Fruit fly (Drosophila melanogaster) whole organism, embryonic: ENCODE data around the gene sad.

Experiments used
- Bteb2 ChIP-seq: fragments of 200-800 bp; sonication (Bioruptor generic); optimal IDR thresholded peaks from 2 replicates; lab custom pipeline; 2016; ENCODE audit warnings: missing biosample characterization, missing genetic modification characterization
- CG10959 ChIP-seq: fragments of 200-800 bp; sonication (Bioruptor generic); IDR thresholded peaks from 2 replicates; pipeline ENCODE4 v1.3.6; 2022; ENCODE audit warnings: missing biosample characterization, missing genetic modification characterization
- CG11093 ChIP-seq: fragments of 200-800 bp; sonication (Bioruptor generic); IDR thresholded peaks from 3 replicates; pipeline ENCODE4 v1.3.6; 2022; ENCODE audit warnings: missing biosample characterization, missing genetic modification characterization
- CG13775 ChIP-seq: fragments of 200-800 bp; sonication (Bioruptor generic); optimal IDR thresholded peaks from 3 replicates; lab custom pipeline; 2017; ENCODE audit warnings: missing biosample characterization, mild to moderate bottlenecking, missing genetic modification characterization
- CG1529 ChIP-seq: fragments of 200-800 bp; sonication (Bioruptor generic); optimal IDR thresholded peaks from 3 replicates; lab custom pipeline; 2018; ENCODE audit warnings: missing biosample characterization, missing genetic modification characterization
- CG2116 ChIP-seq: fragments of 200-800 bp; sonication (Bioruptor generic); optimal IDR thresholded peaks from 3 replicates; lab custom pipeline; 2018; ENCODE audit warnings: missing biosample characterization, mild to moderate bottlenecking, missing genetic modification characterization
- CG2875 ChIP-seq: fragments of 200-800 bp; sonication (Bioruptor generic); optimal IDR thresholded peaks from 2 replicates; lab custom pipeline; 2017; ENCODE audit warnings: missing biosample characterization, mild to moderate bottlenecking, missing genetic modification characterization, missing genetic modification reagents
- CG33213 ChIP-seq: fragments of 200-800 bp; sonication (Bioruptor generic); optimal IDR thresholded peaks from 3 replicates; lab custom pipeline; 2016; ENCODE audit warnings: missing biosample characterization, missing genetic modification characterization
- CG4328 ChIP-seq: fragments of 200-800 bp; sonication (Bioruptor generic); optimal IDR thresholded peaks from 3 replicates; lab custom pipeline; 2017; ENCODE audit warnings: missing biosample characterization, missing genetic modification reagents, missing genetic modification characterization
- CG43689 ChIP-seq: fragments of 200-800 bp; sonication (Bioruptor generic); IDR thresholded peaks from 2 replicates; pipeline ENCODE4 v1.3.6; 2022; ENCODE audit warnings: missing biosample characterization, missing genetic modification characterization
- CG6689 ChIP-seq: fragments of 200-800 bp; sonication (Bioruptor generic); IDR thresholded peaks from 2 replicates; pipeline ENCODE4 v1.3.6; 2022; ENCODE audit warnings: missing biosample characterization, missing genetic modification characterization
- CG7839 ChIP-seq: fragments of 200-800 bp; sonication (Bioruptor generic); optimal IDR thresholded peaks from 3 replicates; lab custom pipeline; 2018; ENCODE audit warnings: missing biosample characterization, mild to moderate bottlenecking, missing genetic modification characterization, moderate library complexity
- CG7963 ChIP-seq: fragments of 200-800 bp; sonication (Bioruptor generic); IDR thresholded peaks from 3 replicates; pipeline ENCODE4 v1.3.6; 2022; ENCODE audit warnings: missing biosample characterization, missing genetic modification characterization; ENCODE audit not compliant: partially characterized antibody
- CG8089 ChIP-seq: fragments of 200-800 bp; sonication (Bioruptor generic); optimal IDR thresholded peaks from 3 replicates; lab custom pipeline; 2016; ENCODE audit warnings: missing biosample characterization, missing genetic modification characterization
- CG9609 ChIP-seq: fragments of 200-800 bp; sonication (Bioruptor generic); optimal IDR thresholded peaks from 3 replicates; lab custom pipeline; 2016; ENCODE audit warnings: missing biosample characterization, missing genetic modification characterization
- CHES-1-like ChIP-seq: fragments of 200-800 bp; sonication (Bioruptor generic); optimal IDR thresholded peaks from 2 replicates; lab custom pipeline; 2016; ENCODE audit warnings: missing biosample characterization, missing genetic modification characterization
- CoRest ChIP-seq: fragments of 200-800 bp; sonication (Bioruptor generic); optimal IDR thresholded peaks from 3 replicates; lab custom pipeline; 2018; ENCODE audit warnings: missing biosample characterization, mild to moderate bottlenecking, missing genetic modification characterization, moderate library complexity
- Dad ChIP-seq: fragments of 200-800 bp; sonication (Bioruptor generic); optimal IDR thresholded peaks from 3 replicates; lab custom pipeline; 2016; ENCODE audit warnings: missing biosample characterization, missing genetic modification characterization
- Drgx ChIP-seq: fragments of 200-800 bp; sonication (Bioruptor generic); IDR thresholded peaks from 2 replicates; pipeline ENCODE4 v1.3.6; 2022; ENCODE audit warnings: missing biosample characterization, missing genetic modification characterization
- E2f2 ChIP-seq: fragments of 200-800 bp; sonication (Bioruptor generic); IDR thresholded peaks from 2 replicates; pipeline ENCODE4 v1.3.6; 2022; ENCODE audit warnings: missing biosample characterization, missing genetic modification characterization
- H2.0 ChIP-seq: fragments of 200-800 bp; sonication (Bioruptor generic); IDR thresholded peaks from 2 replicates; pipeline ENCODE4 v1.3.6; 2022; ENCODE audit warnings: missing biosample characterization, missing genetic modification characterization
- HLH4C ChIP-seq: fragments of 200-800 bp; sonication (Bioruptor generic); IDR thresholded peaks from 3 replicates; pipeline ENCODE4 v1.3.6; 2022; ENCODE audit warnings: missing biosample characterization, missing genetic modification characterization; ENCODE audit not compliant: partially characterized antibody
- HLH54F ChIP-seq: fragments of 200-800 bp; sonication (Bioruptor generic); optimal IDR thresholded peaks from 3 replicates; lab custom pipeline; 2016; ENCODE audit warnings: missing biosample characterization, missing genetic modification characterization
- Hmr ChIP-seq: fragments of 200-800 bp; sonication (Bioruptor generic); optimal IDR thresholded peaks from 3 replicates; lab custom pipeline; 2017; ENCODE audit warnings: mild to moderate bottlenecking, missing biosample characterization, missing genetic modification reagents, missing genetic modification characterization
- Lhr ChIP-seq: fragments of 200-800 bp; sonication (Bioruptor generic); optimal IDR thresholded peaks from 3 replicates; lab custom pipeline; 2017; ENCODE audit warnings: mild to moderate bottlenecking, missing biosample characterization, missing genetic modification reagents, missing genetic modification characterization
- NFAT ChIP-seq: fragments of 200-800 bp; sonication (Bioruptor generic); IDR thresholded peaks from 2 replicates; pipeline ENCODE4 v1.3.6; 2022; ENCODE audit warnings: missing biosample characterization, missing genetic modification characterization
- bab2 ChIP-seq: fragments of 200-800 bp; sonication (Bioruptor generic); optimal IDR thresholded peaks from 2 replicates; lab custom pipeline; 2016; ENCODE audit warnings: missing biosample characterization, missing genetic modification characterization
- btn ChIP-seq: fragments of 200-800 bp; sonication (Bioruptor generic); optimal IDR thresholded peaks from 2 replicates; lab custom pipeline; 2016; ENCODE audit warnings: missing biosample characterization, missing genetic modification characterization
- chif ChIP-seq, 2 experiments: fragments of 200-800 bp; sonication (Bioruptor generic); optimal IDR thresholded peaks; 3 replicates each; lab custom pipeline; 2016; ENCODE audit warnings: missing biosample characterization in 2 of 2, missing genetic modification characterization in 2 of 2
- chn ChIP-seq: fragments of 200-800 bp; sonication (Bioruptor generic); optimal IDR thresholded peaks from 2 replicates; lab custom pipeline; 2016; ENCODE audit warnings: missing biosample characterization, missing genetic modification characterization
- corto ChIP-seq: fragments of 200-800 bp; sonication (Bioruptor generic); optimal IDR thresholded peaks from 2 replicates; lab custom pipeline; 2016; ENCODE audit warnings: missing biosample characterization, mild to moderate bottlenecking, missing genetic modification characterization, moderate library complexity
- crc ChIP-seq: fragments of 200-800 bp; sonication (Bioruptor generic); optimal IDR thresholded peaks from 2 replicates; lab custom pipeline; 2016; ENCODE audit warnings: missing biosample characterization, missing genetic modification characterization
- danr ChIP-seq: fragments of 200-800 bp; sonication (Bioruptor generic); IDR thresholded peaks from 2 replicates; pipeline ENCODE4 v1.3.6; 2022; ENCODE audit warnings: missing biosample characterization, missing genetic modification characterization
- gcm ChIP-seq: fragments of 200-800 bp; sonication (Bioruptor generic); optimal IDR thresholded peaks from 2 replicates; lab custom pipeline; 2019; ENCODE audit warnings: missing biosample characterization, mild to moderate bottlenecking, missing genetic modification characterization, moderate library complexity
- h ChIP-seq: fragments of >200 bp; optimal IDR thresholded peaks from 2 replicates; lab custom pipeline; 2017
- klu ChIP-seq: fragments of 200-800 bp; sonication (Bioruptor generic); IDR thresholded peaks from 2 replicates; pipeline ENCODE4 v1.3.6; 2022; ENCODE audit warnings: missing biosample characterization, missing genetic modification characterization
- lmd ChIP-seq: fragments of 200-800 bp; sonication (Bioruptor generic); IDR thresholded peaks from 2 replicates; pipeline ENCODE4 v1.3.6; 2022; ENCODE audit warnings: missing biosample characterization, missing genetic modification characterization
- maf-S ChIP-seq: fragments of 200-800 bp; sonication (Bioruptor generic); optimal IDR thresholded peaks from 2 replicates; lab custom pipeline; 2016; ENCODE audit warnings: missing biosample characterization, missing genetic modification characterization
- mam ChIP-seq: fragments of 200-800 bp; sonication (Bioruptor generic); optimal IDR thresholded peaks from 3 replicates; lab custom pipeline; 2016; ENCODE audit warnings: missing biosample characterization, missing genetic modification characterization
- mirr ChIP-seq: fragments of 200-800 bp; sonication (Bioruptor generic); optimal IDR thresholded peaks from 3 replicates; lab custom pipeline; 2018; ENCODE audit warnings: missing biosample characterization, mild to moderate bottlenecking, missing genetic modification characterization
- nerfin-1 ChIP-seq: fragments of 200-800 bp; sonication (Bioruptor generic); optimal IDR thresholded peaks from 3 replicates; lab custom pipeline; 2019; ENCODE audit warnings: missing biosample characterization, mild to moderate bottlenecking, missing genetic modification characterization, moderate library complexity
- pita ChIP-seq: fragments of 200-800 bp; sonication (Bioruptor generic); optimal IDR thresholded peaks from 2 replicates; lab custom pipeline; 2017; ENCODE audit warnings: missing biosample characterization, mild to moderate bottlenecking, missing genetic modification characterization
- pros ChIP-seq: fragments of 200-800 bp; sonication (Bioruptor generic); optimal IDR thresholded peaks from 3 replicates; lab custom pipeline; 2019; ENCODE audit warnings: missing biosample characterization, mild to moderate bottlenecking, missing genetic modification characterization, moderate library complexity
- sr ChIP-seq: fragments of 200-800 bp; sonication (Bioruptor generic); IDR thresholded peaks from 3 replicates; pipeline ENCODE4 v1.3.6; 2022; ENCODE audit warnings: missing biosample characterization, missing genetic modification characterization
- tio ChIP-seq: fragments of 200-800 bp; sonication (Bioruptor generic); optimal IDR thresholded peaks from 2 replicates; lab custom pipeline; 2017; ENCODE audit warnings: missing biosample characterization, missing genetic modification characterization, inconsistent platforms
- unpg ChIP-seq: fragments of 200-800 bp; sonication (Bioruptor generic); optimal IDR thresholded peaks from 3 replicates; lab custom pipeline; 2018; ENCODE audit warnings: missing biosample characterization, mild to moderate bottlenecking, missing genetic modification characterization, moderate library complexity
- vvl ChIP-seq: fragments of 200-800 bp; sonication (Bioruptor generic); IDR thresholded peaks from 2 replicates; pipeline ENCODE4 v1.3.6; 2022; ENCODE audit warnings: missing biosample characterization, missing genetic modification characterization
- z ChIP-seq: fragments of 200-800 bp; sonication (Bioruptor generic); IDR thresholded peaks from 3 replicates; pipeline ENCODE4 v1.3.6; 2022; ENCODE audit warnings: missing biosample characterization, missing genetic modification characterization
- zen2 ChIP-seq: fragments of 200-800 bp; sonication (Bioruptor generic); IDR thresholded peaks from 3 replicates; pipeline ENCODE4 v1.3.6; 2022; ENCODE audit warnings: missing biosample characterization, missing genetic modification characterization; ENCODE audit not compliant: partially characterized antibody

Gene sad

DNA sequence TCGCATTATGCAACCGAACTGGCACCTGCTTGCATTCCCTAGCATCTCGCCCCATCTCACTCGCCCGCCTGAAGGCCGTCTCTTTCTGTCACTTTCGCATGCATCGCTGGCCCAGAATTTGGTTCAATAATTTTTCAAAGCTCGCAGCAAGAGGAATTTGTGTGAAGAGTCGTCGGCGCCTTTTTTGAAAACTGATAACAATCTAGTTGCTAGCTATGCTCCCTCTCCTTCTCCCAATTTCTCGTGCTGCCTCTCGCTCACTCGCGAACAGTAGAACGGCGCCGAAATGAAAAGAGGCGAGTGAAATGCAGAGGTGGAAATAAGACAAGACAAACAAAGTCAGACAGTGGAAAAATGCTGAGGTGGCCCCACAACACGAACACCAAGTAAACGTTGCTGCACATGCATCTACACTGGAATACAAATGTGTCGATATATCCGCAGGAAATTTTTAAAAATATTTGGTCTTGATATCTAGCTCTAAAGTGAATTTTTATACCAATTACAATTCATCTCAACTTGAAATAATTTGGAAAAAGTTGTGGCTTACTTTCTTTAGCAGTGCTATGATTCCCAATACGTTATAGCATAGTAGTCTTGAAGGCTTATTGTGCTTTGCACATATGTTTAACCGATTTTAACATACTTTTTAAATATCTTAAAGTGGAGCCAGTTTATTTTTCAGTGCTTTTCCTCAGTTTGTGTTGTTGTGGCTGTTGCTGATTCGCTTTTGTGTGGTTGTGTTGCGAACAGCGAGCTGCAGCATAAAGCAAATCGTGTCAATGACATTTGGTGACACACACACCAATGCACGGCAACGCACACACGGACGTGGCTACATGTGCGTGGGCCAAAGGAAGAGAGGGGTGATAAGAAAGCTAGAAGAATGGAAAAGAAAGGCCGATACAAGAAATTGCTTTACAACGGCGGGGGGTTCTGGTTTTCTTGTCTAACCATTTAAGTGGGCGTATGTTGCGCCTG, 25.8 kb upstream of the sad start (continued):
- peak; percentile 71 for TF ChIP-seq Lhr (GFP tag; lab: Kevin White, UChicago)
- TF ChIP-seq CG43689 (GFP tag; lab: Robert Waterston, UW): no peak
- no peak for TF ChIP-seq h (lab: Kevin White, UChicago)
- peak; percentile 85 for TF ChIP-seq unpg
- TF ChIP-seq CG33213 (GFP tag; lab: Kevin White, UChicago): peak; percentile 50
- no peak for TF ChIP-seq H2.0 (GFP tag; lab: Robert Waterston, UW)
- peak; percentile 84 for TF ChIP-seq tio (GFP tag; lab: Kevin White, UChicago)
- peak; percentile 91 for TF ChIP-seq Drgx
- peak; percentile 5 for TF ChIP-seq maf-S
- TF ChIP-seq crc (GFP tag; lab: Kevin White, UChicago): peak; percentile 56
- peak; percentile 85 for TF ChIP-seq gcm
- peak; percentile 74 for TF ChIP-seq chn
- TF ChIP-seq CG2875 (GFP tag; lab: Kevin White, UChicago): peak; percentile 85
- peak; percentile 59; the same call in 2 of the 3 replicates for TF ChIP-seq CG11093 (GFP tag; lab: Robert Waterston, UW)
- TF ChIP-seq klu (GFP tag; lab: Robert Waterston, UW): no peak
- peak; percentile 68 for TF ChIP-seq vvl
- peak; percentile 65 to 87 for TF ChIP-seq chif (GFP tag; optimal IDR thresholded peaks at IDR 0.05; lab: Kevin White, UChicago)
- peak; percentile 96 for TF ChIP-seq sr (GFP tag; lab: Robert Waterston, UW)
- peak; percentile 29 for TF ChIP-seq Dad (GFP tag; lab: Kevin White, UChicago)
- TF ChIP-seq mirr (GFP tag; lab: Kevin White, UChicago): no peak
- TF ChIP-seq HLH4C (GFP tag; lab: Robert Waterston, UW): no peak
- TF ChIP-seq CG13775 (GFP tag; lab: Kevin White, UChicago): peak; percentile 72
- peak; percentile 90 for TF ChIP-seq CoRest (tag; lab: Kevin White, UChicago)
- peak; percentile 81 for TF ChIP-seq CG8089
- peak; percentile 64 for TF ChIP-seq CG4328 (GFP tag; lab: Kevin White, UChicago)
- TF ChIP-seq lmd (GFP tag; lab: Robert Waterston, UW): peak; percentile 85
- TF ChIP-seq CG7839 (tag; lab: Kevin White, UChicago): peak; percentile 87
- peak; percentile 73 for TF ChIP-seq CG6689 (GFP tag; lab: Robert Waterston, UW)
- TF ChIP-seq CG2116 (GFP tag; lab: Kevin White, UChicago): peak; percentile 28
- no peak for TF ChIP-seq mam (GFP tag; lab: Kevin White, UChicago)
- TF ChIP-seq bab2 (GFP tag; lab: Kevin White, UChicago): peak; percentile 74
- TF ChIP-seq danr (GFP tag; lab: Robert Waterston, UW): peak; percentile 19; the same call in 1 of the 2 replicates
- no peak for TF ChIP-seq CG7963 (GFP tag; lab: Robert Waterston, UW)
- peak; percentile 62 for TF ChIP-seq CG9609
- TF ChIP-seq Hmr (GFP tag; lab: Kevin White, UChicago): no peak
- no peak for TF ChIP-seq Bteb2 (GFP tag; lab: Kevin White, UChicago)
- TF ChIP-seq CHES-1-like (GFP tag; lab: Kevin White, UChicago): no peak
- TF ChIP-seq E2f2 (GFP tag; lab: Robert Waterston, UW): peak; percentile 32; the same call in 1 of the 2 replicates
- no peak for TF ChIP-seq z
- TF ChIP-seq corto (GFP tag; lab: Kevin White, UChicago): no peak
- no peak for TF ChIP-seq CG10959 (GFP tag; lab: Robert Waterston, UW)
- peak; percentile 40 for TF ChIP-seq pros (GFP tag; lab: Kevin White, UChicago)
- TF ChIP-seq nerfin-1 (tag; lab: Kevin White, UChicago): peak; percentile 88
- peak; percentile 69 for TF ChIP-seq btn (GFP tag; lab: Kevin White, UChicago)
- peak; percentile 93 for TF ChIP-seq CG1529 (GFP tag; lab: Kevin White, UChicago)
- no peak for TF ChIP-seq HLH54F (GFP tag; lab: Kevin White, UChicago)
- TF ChIP-seq zen2: no peak
- no peak for TF ChIP-seq NFAT (GFP tag; lab: Robert Waterston, UW)
- no peak for TF ChIP-seq pita (GFP tag; lab: Kevin White, UChicago)
